Fruit fly (Drosophila melanogaster) whole organism, embryonic: Measurements from ENCODE around the gene CG14931.
A peak's percentile ranks its signal among the peaks of the same experiment; 100 is the strongest.

Source experiments
- Abd-B ChIP-seq: fragments of 200-800 bp; sonication (Bioruptor generic); optimal IDR thresholded peaks from 2 replicates; lab custom pipeline; 2018; ENCODE audit warnings: missing biosample characterization, mild to moderate bottlenecking, missing genetic modification characterization, moderate library complexity
- Ada2b ChIP-seq: fragments of 200-800 bp; sonication (Bioruptor generic); IDR thresholded peaks from 2 replicates; pipeline ENCODE4 v1.3.6; 2022; ENCODE audit warnings: missing biosample characterization, missing genetic modification characterization
- Adf1 ChIP-seq: fragments of 200-800 bp; sonication (Bioruptor generic); IDR thresholded peaks from 2 replicates; pipeline ENCODE4 v1.3.6; 2022; ENCODE audit warnings: missing biosample characterization, missing genetic modification characterization
- B-H2 ChIP-seq: fragments of 200-800 bp; sonication (Bioruptor generic); optimal IDR thresholded peaks from 2 replicates; lab custom pipeline; 2018; ENCODE audit warnings: missing biosample characterization, mild to moderate bottlenecking, missing genetic modification characterization
- CG10654 ChIP-seq: fragments of 200-800 bp; sonication (Bioruptor generic); optimal IDR thresholded peaks from 2 replicates; lab custom pipeline; 2016; ENCODE audit warnings: missing biosample characterization, missing genetic modification characterization
- CG10959 ChIP-seq: fragments of 200-800 bp; sonication (Bioruptor generic); IDR thresholded peaks from 2 replicates; pipeline ENCODE4 v1.3.6; 2022; ENCODE audit warnings: missing biosample characterization, missing genetic modification characterization
- CG1233 ChIP-seq: fragments of 200-800 bp; sonication (Bioruptor generic); optimal IDR thresholded peaks from 4 replicates; lab custom pipeline; 2018; ENCODE audit warnings: missing biosample characterization, mild to moderate bottlenecking, missing genetic modification characterization
- CG13296 ChIP-seq: fragments of 200-800 bp; sonication (Bioruptor generic); optimal IDR thresholded peaks from 3 replicates; lab custom pipeline; 2018; ENCODE audit warnings: missing biosample characterization, mild to moderate bottlenecking, missing genetic modification characterization
- CG13624 ChIP-seq: fragments of 200-800 bp; sonication (Bioruptor generic); optimal IDR thresholded peaks from 2 replicates; lab custom pipeline; 2016; ENCODE audit warnings: missing biosample characterization, missing genetic modification characterization
- CG15479 ChIP-seq: fragments of 200-800 bp; sonication (Bioruptor generic); optimal IDR thresholded peaks from 3 replicates; lab custom pipeline; 2019; ENCODE audit warnings: missing biosample characterization, mild to moderate bottlenecking, missing genetic modification characterization, moderate library complexity
- CG18011 ChIP-seq: fragments of 200-800 bp; sonication (Bioruptor generic); optimal IDR thresholded peaks from 2 replicates; lab custom pipeline; 2017; ENCODE audit warnings: missing biosample characterization, missing genetic modification characterization, mild to moderate bottlenecking, moderate library complexity, missing genotype
- CG18476 ChIP-seq: fragments of 200-800 bp; sonication (Bioruptor generic); optimal IDR thresholded peaks from 2 replicates; lab custom pipeline; 2016; ENCODE audit warnings: missing biosample characterization, mild to moderate bottlenecking, missing genetic modification characterization
- CG6683 ChIP-seq: fragments of 200-800 bp; sonication (Bioruptor generic); optimal IDR thresholded peaks from 2 replicates; lab custom pipeline; 2017; ENCODE audit warnings: missing biosample characterization, mild to moderate bottlenecking, missing genetic modification characterization, missing genetic modification reagents
- Dad ChIP-seq: fragments of 200-800 bp; sonication (Bioruptor generic); optimal IDR thresholded peaks from 3 replicates; lab custom pipeline; 2016; ENCODE audit warnings: missing biosample characterization, missing genetic modification characterization
- GATAe ChIP-seq: fragments of 200-800 bp; sonication (Bioruptor generic); conservative IDR thresholded peaks from 2 replicates; pipeline ENCODE4 v1.3.6; 2022; ENCODE audit warnings: missing biosample characterization, missing genetic modification characterization
- Gug ChIP-seq: fragments of 200-800 bp; sonication (Bioruptor generic); IDR thresholded peaks from 4 replicates; pipeline ENCODE4 v1.3.6; 2022; ENCODE audit warnings: missing biosample characterization, missing genetic modification characterization
- Hey ChIP-seq: fragments of 200-800 bp; sonication (Bioruptor generic); optimal IDR thresholded peaks from 3 replicates; lab custom pipeline; 2018; ENCODE audit warnings: missing biosample characterization, mild to moderate bottlenecking, missing genetic modification characterization
- HmgD ChIP-seq: fragments of 200-800 bp; sonication (Bioruptor generic); optimal IDR thresholded peaks from 3 replicates; lab custom pipeline; 2016; ENCODE audit warnings: missing biosample characterization, missing genetic modification characterization
- Hmr ChIP-seq: fragments of 200-800 bp; sonication (Bioruptor generic); optimal IDR thresholded peaks from 3 replicates; lab custom pipeline; 2017; ENCODE audit warnings: mild to moderate bottlenecking, missing biosample characterization, missing genetic modification reagents, missing genetic modification characterization
- Hr51 ChIP-seq, 2 experiments: fragments of 200-800 bp; sonication (Bioruptor generic); optimal IDR thresholded peaks; 2 replicates in 1 of 2; 3 replicates in 1 of 2; lab custom pipeline; 2016 to 2018; ENCODE audit warnings: missing biosample characterization in 2 of 2, missing genetic modification characterization in 2 of 2, mild to moderate bottlenecking in 1 of 2, moderate library complexity in 1 of 2
- Med ChIP-seq: fragments of 200-800 bp; sonication (Bioruptor generic); peaks from one replicate; lab custom pipeline; 2016; ENCODE audit warnings: missing biosample characterization, missing genetic modification characterization, mild to moderate bottlenecking, inconsistent platforms, moderate library complexity
- Six4 ChIP-seq: fragments of 200-800 bp; sonication (Bioruptor generic); optimal IDR thresholded peaks from 2 replicates; lab custom pipeline; 2016; ENCODE audit warnings: missing biosample characterization, missing genetic modification characterization
- Sox102F ChIP-seq: fragments of 200-800 bp; sonication (Bioruptor generic); optimal IDR thresholded peaks from 2 replicates; lab custom pipeline; 2018; ENCODE audit warnings: missing biosample characterization, mild to moderate bottlenecking, missing genetic modification characterization, moderate library complexity
- Taf1 ChIP-seq: fragments of 200-800 bp; sonication (Bioruptor generic); IDR thresholded peaks from 2 replicates; pipeline ENCODE4 v1.3.6; 2022; ENCODE audit warnings: missing biosample characterization, missing genetic modification characterization
- Vsx1 ChIP-seq: fragments of 200-800 bp; sonication (Bioruptor generic); optimal IDR thresholded peaks from 2 replicates; lab custom pipeline; 2017; ENCODE audit warnings: missing biosample characterization, mild to moderate bottlenecking, missing genetic modification characterization, missing genetic modification reagents
- YL-1 ChIP-seq: fragments of 200-800 bp; sonication (Bioruptor generic); optimal IDR thresholded peaks from 3 replicates; lab custom pipeline; 2017; ENCODE audit warnings: missing biosample characterization, mild to moderate bottlenecking, missing genetic modification characterization
- bbx ChIP-seq: fragments of 200-800 bp; sonication (Bioruptor generic); IDR thresholded peaks from 2 replicates; pipeline ENCODE4 v1.3.6; 2022; ENCODE audit warnings: missing biosample characterization, missing genetic modification characterization; ENCODE audit not compliant: partially characterized antibody
- bigmax ChIP-seq: fragments of 200-800 bp; sonication (Bioruptor generic); optimal IDR thresholded peaks from 2 replicates; lab custom pipeline; 2018; ENCODE audit warnings: missing biosample characterization, mild to moderate bottlenecking, missing genetic modification characterization
- chn ChIP-seq: fragments of 200-800 bp; sonication (Bioruptor generic); optimal IDR thresholded peaks from 2 replicates; lab custom pipeline; 2016; ENCODE audit warnings: missing biosample characterization, missing genetic modification characterization
- crol ChIP-seq: fragments of 200-800 bp; sonication (Bioruptor generic); IDR thresholded peaks from 2 replicates; pipeline ENCODE4 v1.3.6; 2022; ENCODE audit warnings: missing biosample characterization, missing genetic modification characterization
- da ChIP-seq: fragments of 200-800 bp; sonication (Bioruptor generic); optimal IDR thresholded peaks from 2 replicates; lab custom pipeline; 2016; ENCODE audit warnings: missing biosample characterization, missing genetic modification characterization
- fd64A ChIP-seq: fragments of 200-800 bp; sonication (Bioruptor generic); optimal IDR thresholded peaks from 3 replicates; lab custom pipeline; 2018; ENCODE audit warnings: missing biosample characterization, mild to moderate bottlenecking, missing genetic modification characterization
- hth ChIP-seq: fragments of >200 bp; optimal IDR thresholded peaks from 2 replicates; lab custom pipeline; 2017; ENCODE audit warnings: inconsistent platforms
- insv ChIP-seq, 2 experiments: fragments of 200-800 bp; sonication (Bioruptor generic); optimal IDR thresholded peaks; 3 replicates each; lab custom pipeline; 2016 to 2018; ENCODE audit warnings: missing biosample characterization in 2 of 2, missing genetic modification characterization in 2 of 2
- lab ChIP-seq: fragments of 200-800 bp; sonication (Bioruptor generic); optimal IDR thresholded peaks from 3 replicates; lab custom pipeline; 2017; ENCODE audit warnings: missing biosample characterization, missing genetic modification characterization, mild to moderate bottlenecking, moderate library complexity, missing genetic modification reagents
- lmd ChIP-seq: fragments of 200-800 bp; sonication (Bioruptor generic); IDR thresholded peaks from 2 replicates; pipeline ENCODE4 v1.3.6; 2022; ENCODE audit warnings: missing biosample characterization, missing genetic modification characterization
- mirr ChIP-seq: fragments of 200-800 bp; sonication (Bioruptor generic); optimal IDR thresholded peaks from 3 replicates; lab custom pipeline; 2018; ENCODE audit warnings: missing biosample characterization, mild to moderate bottlenecking, missing genetic modification characterization
- odd ChIP-seq: fragments of 200-800 bp; sonication (Bioruptor generic); optimal IDR thresholded peaks from 2 replicates; lab custom pipeline; 2017; ENCODE audit warnings: missing biosample characterization, mild to moderate bottlenecking, missing genetic modification characterization
- peb ChIP-seq: fragments of 200-800 bp; sonication (Bioruptor generic); IDR thresholded peaks from 2 replicates; pipeline ENCODE4 v1.3.6; 2022; ENCODE audit warnings: missing biosample characterization, missing genetic modification characterization
- phol ChIP-seq: fragments of 200-800 bp; sonication (Bioruptor generic); optimal IDR thresholded peaks from 3 replicates; lab custom pipeline; 2018; ENCODE audit warnings: missing biosample characterization, mild to moderate bottlenecking, missing genetic modification characterization, moderate library complexity
- pros ChIP-seq: fragments of 200-800 bp; sonication (Bioruptor generic); optimal IDR thresholded peaks from 3 replicates; lab custom pipeline; 2019; ENCODE audit warnings: missing biosample characterization, mild to moderate bottlenecking, missing genetic modification characterization, moderate library complexity
- schlank ChIP-seq: fragments of 200-800 bp; sonication (Bioruptor generic); optimal IDR thresholded peaks from 2 replicates; lab custom pipeline; 2018; ENCODE audit warnings: missing biosample characterization, mild to moderate bottlenecking, missing genetic modification characterization
- scrt ChIP-seq: fragments of 200-800 bp; sonication (Bioruptor generic); optimal IDR thresholded peaks from 2 replicates; lab custom pipeline; 2018; ENCODE audit warnings: missing biosample characterization, mild to moderate bottlenecking, missing genetic modification characterization, moderate library complexity
- slbo ChIP-seq: fragments of 200-800 bp; sonication (Bioruptor generic); IDR thresholded peaks from 2 replicates; pipeline ENCODE4 v1.3.6; 2022; ENCODE audit warnings: missing biosample characterization, missing genetic modification characterization
- sob ChIP-seq: fragments of 200-800 bp; sonication (Bioruptor generic); IDR thresholded peaks from 2 replicates; pipeline ENCODE4 v1.3.6; 2022; ENCODE audit warnings: missing biosample characterization, missing genetic modification characterization
- sug ChIP-seq: fragments of 200-800 bp; optimal IDR thresholded peaks from 2 replicates; lab custom pipeline; 2019; ENCODE audit warnings: missing biosample characterization, mild to moderate bottlenecking, missing genetic modification characterization, moderate library complexity
- tgo ChIP-seq: fragments of 200-800 bp; sonication (Bioruptor generic); IDR thresholded peaks from 3 replicates; pipeline ENCODE4 v1.3.6; 2022; ENCODE audit warnings: missing biosample characterization, missing genetic modification characterization
- vvl ChIP-seq: fragments of 200-800 bp; sonication (Bioruptor generic); IDR thresholded peaks from 2 replicates; pipeline ENCODE4 v1.3.6; 2022; ENCODE audit warnings: missing biosample characterization, missing genetic modification characterization
- wek ChIP-seq: fragments of 200-800 bp; sonication (Bioruptor generic); optimal IDR thresholded peaks from 3 replicates; lab custom pipeline; 2018; ENCODE audit warnings: missing biosample characterization, mild to moderate bottlenecking, missing genetic modification characterization, moderate library complexity
- zen2 ChIP-seq: fragments of 200-800 bp; sonication (Bioruptor generic); IDR thresholded peaks from 3 replicates; pipeline ENCODE4 v1.3.6; 2022; ENCODE audit warnings: missing biosample characterization, missing genetic modification characterization; ENCODE audit not compliant: partially characterized antibody

Gene CG14931

DNA sequence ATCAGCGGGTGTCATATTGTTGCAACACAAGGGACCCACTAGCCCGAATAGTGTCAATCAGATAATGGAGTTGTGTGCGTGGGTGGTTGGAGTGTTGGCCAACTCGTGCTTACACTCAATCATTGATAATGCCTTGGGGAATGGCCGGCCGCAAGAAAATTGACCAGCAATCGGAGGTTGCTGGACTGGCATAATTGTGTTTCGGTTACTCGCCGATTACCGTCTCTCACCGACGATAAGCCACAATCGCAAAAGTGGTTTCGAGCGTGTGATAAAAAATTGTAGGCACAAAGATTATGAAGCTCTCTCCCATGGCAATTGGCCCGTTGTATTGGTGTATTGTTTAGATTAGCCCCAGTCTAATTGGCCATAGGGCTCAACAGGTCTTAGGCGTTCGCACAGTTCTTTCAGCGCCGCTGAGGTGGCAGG is 49.6 kb upstream of the CG14931 start, which contains the start of gene Vha100-5 (continued):
- TF ChIP-seq Gug (no peak), schlank (tag; lab: Kevin White, UChicago) (no peak), Hmr (GFP tag; lab: Kevin White, UChicago) (peak; percentile 0), tgo (GFP tag; lab: Robert Waterston, UW) (no peak), chn (GFP tag; lab: Kevin White, UChicago) (no peak), peb (GFP tag; lab: Robert Waterston, UW) (no peak), CG10959 (GFP tag; lab: Robert Waterston, UW) (no peak), zen2 (GFP tag; lab: Robert Waterston, UW) (no peak), scrt (GFP tag; lab: Kevin White, UChicago) (no peak), lab (GFP tag; lab: Kevin White, UChicago) (peak; percentile 74), wek (GFP tag; lab: Kevin White, UChicago) (no peak), B-H2 (GFP tag; lab: Kevin White, UChicago) (no peak), Dad (GFP tag; lab: Kevin White, UChicago) (no peak), Adf1 (no peak), hth (no peak), Ada2b (GFP tag; lab: Robert Waterston, UW) (no peak), crol (GFP tag; lab: Robert Waterston, UW) (no peak), da (GFP tag; lab: Kevin White, UChicago) (no peak), GATAe (peak; percentile 71; the same call in 1 of the 2 replicates), Abd-B (no peak), CG18011 (no peak), bigmax (GFP tag; lab: Kevin White, UChicago) (no peak), CG15479 (GFP tag; lab: Kevin White, UChicago) (no peak), slbo (GFP tag; lab: Robert Waterston, UW) (no peak), Vsx1 (GFP tag; lab: Kevin White, UChicago) (peak; percentile 67), CG6683 (GFP tag; lab: Kevin White, UChicago) (no peak), CG1233 (GFP tag; lab: Kevin White, UChicago) (no peak), odd (no peak), YL-1 (GFP tag; lab: Kevin White, UChicago) (no peak), mirr (GFP tag; lab: Kevin White, UChicago) (peak; percentile 83), fd64A (GFP tag; lab: Kevin White, UChicago) (no peak), sob (0 out of 2 replicates have a peak, but pooled peaks have one; percentile 11), Hr51 (GFP tag; optimal IDR thresholded peaks at IDR 0.05; lab: Kevin White, UChicago) (no peak), Six4 (GFP tag; lab: Kevin White, UChicago) (no peak), Hey (no peak), HmgD (GFP tag; lab: Kevin White, UChicago) (no peak), pros (GFP tag; lab: Kevin White, UChicago) (no peak), Taf1 (no peak), vvl (GFP tag; lab: Robert Waterston, UW) (no peak), Med (GFP tag; lab: Kevin White, UChicago) (peak; percentile 32), phol (tag; lab: Kevin White, UChicago) (no peak), sug (tag; lab: Kevin White, UChicago) (peak; percentile 72), CG18476 (GFP tag; lab: Kevin White, UChicago) (no peak), Sox102F (no peak), CG13624 (GFP tag; lab: Kevin White, UChicago) (no peak), CG13296 (GFP tag; lab: Kevin White, UChicago) (no peak), bbx (GFP tag; lab: Robert Waterston, UW) (no peak), CG10654 (no peak), lmd (GFP tag; lab: Robert Waterston, UW) (no peak), insv (GFP tag; optimal IDR thresholded peaks at IDR 0.05; lab: Kevin White, UChicago) (no peak)
- TF ChIP-seq, all 482 proteins: peak for 14
